Worm (Caenorhabditis elegans) whole organism, late embryonic: ENCODE measurements around the gene pak-2.

Source experiments
- K09A11.1 ChIP-seq: sonication (generic microtip); optimal IDR thresholded peaks from 2 replicates; lab custom pipeline; 2017; ENCODE audit warnings: antibody characterized with exemption, mild to moderate bottlenecking, missing genetic modification characterization, missing compliant biosample characterization; ENCODE audit not compliant: insufficient read depth
- T23F11.4 ChIP-seq: fragments of 200-800 bp; sonication (Bioruptor generic); optimal IDR thresholded peaks from 2 replicates; lab custom pipeline; 2018; ENCODE audit warnings: mild to moderate bottlenecking, missing genetic modification characterization, missing compliant biosample characterization
- Y22D7AL.16 ChIP-seq: sonication (generic microtip); optimal IDR thresholded peaks from 2 replicates; lab custom pipeline; 2016; ENCODE audit warnings: missing genetic modification characterization, missing compliant biosample characterization
- ceh-14 ChIP-seq: sonication (generic microtip); optimal IDR thresholded peaks from 2 replicates; lab custom pipeline; 2016; ENCODE audit warnings: missing genotype, missing genetic modification characterization, missing compliant biosample characterization
- ceh-18 ChIP-seq: sonication (generic microtip); optimal IDR thresholded peaks from 2 replicates; lab custom pipeline; 2016; ENCODE audit warnings: missing genetic modification characterization, missing compliant biosample characterization
- ceh-2 ChIP-seq: sonication (generic microtip); optimal IDR thresholded peaks from 2 replicates; lab custom pipeline; 2016; ENCODE audit warnings: missing genotype, missing genetic modification characterization, missing compliant biosample characterization
- ceh-22 ChIP-seq: sonication (generic microtip); optimal IDR thresholded peaks from 2 replicates; lab custom pipeline; 2017; ENCODE audit warnings: missing biosample characterization, missing genetic modification characterization
- ceh-24 ChIP-seq: sonication (generic microtip); optimal IDR thresholded peaks from 2 replicates; lab custom pipeline; 2016; ENCODE audit warnings: mild to moderate bottlenecking, missing genetic modification characterization, missing compliant biosample characterization
- ceh-31 ChIP-seq: sonication (generic microtip); optimal IDR thresholded peaks from 2 replicates; lab custom pipeline; 2016; ENCODE audit warnings: missing genetic modification characterization, missing compliant biosample characterization
- ceh-45 ChIP-seq: fragments of 200-800 bp; sonication (Bioruptor generic); IDR thresholded peaks from 2 replicates; pipeline ENCODE4 v1.3.6; 2022; ENCODE audit warnings: missing genetic modification reagents, missing genetic modification characterization, missing compliant biosample characterization
- ceh-6 ChIP-seq: fragments of 200-800 bp; sonication (Bioruptor generic); optimal IDR thresholded peaks from 2 replicates; lab custom pipeline; 2018; ENCODE audit warnings: mild to moderate bottlenecking, missing genetic modification characterization, missing compliant biosample characterization
- che-1 ChIP-seq: sonication (generic microtip); optimal IDR thresholded peaks from 2 replicates; lab custom pipeline; 2016; ENCODE audit warnings: mild to moderate bottlenecking, missing genetic modification characterization, missing compliant biosample characterization
- dmd-4 ChIP-seq: sonication (generic microtip); optimal IDR thresholded peaks from 2 replicates; lab custom pipeline; 2016; ENCODE audit warnings: borderline replicate concordance, missing genetic modification characterization, missing compliant biosample characterization
- dve-1 ChIP-seq: sonication (generic microtip); optimal IDR thresholded peaks from 2 replicates; lab custom pipeline; 2017; ENCODE audit warnings: antibody characterized with exemption, mild to moderate bottlenecking, missing genetic modification characterization, missing compliant biosample characterization
- elt-2 ChIP-seq: sonication (generic microtip); optimal IDR thresholded peaks from 2 replicates; lab custom pipeline; 2016; ENCODE audit warnings: missing genetic modification reagents, missing genetic modification characterization, missing compliant biosample characterization
- fkh-6 ChIP-seq: sonication (generic microtip); optimal IDR thresholded peaks from 2 replicates; lab custom pipeline; 2016; ENCODE audit warnings: missing genetic modification characterization, missing compliant biosample characterization
- gmeb-2 ChIP-seq: sonication (generic microtip); optimal IDR thresholded peaks from 2 replicates; lab custom pipeline; 2016; ENCODE audit warnings: missing genetic modification characterization, inconsistent platforms, missing compliant biosample characterization
- hlh-15 ChIP-seq: sonication (generic microtip); optimal IDR thresholded peaks from 2 replicates; lab custom pipeline; 2016; ENCODE audit warnings: missing genetic modification characterization, missing compliant biosample characterization
- hlh-6 ChIP-seq: sonication (generic microtip); optimal IDR thresholded peaks from 2 replicates; lab custom pipeline; 2016; ENCODE audit warnings: missing genotype, missing genetic modification characterization, missing compliant biosample characterization
- hlh-8 ChIP-seq: sonication (generic microtip); optimal IDR thresholded peaks from 2 replicates; lab custom pipeline; 2016; ENCODE audit warnings: missing genotype, missing genetic modification characterization, missing compliant biosample characterization
- lim-6 ChIP-seq: sonication (generic microtip); optimal IDR thresholded peaks from 2 replicates; lab custom pipeline; 2016; ENCODE audit warnings: missing genetic modification characterization, missing compliant biosample characterization
- lin-11 ChIP-seq: fragments of 200-800 bp; sonication (Bioruptor generic); optimal IDR thresholded peaks from 2 replicates; lab custom pipeline; 2018; ENCODE audit warnings: mild to moderate bottlenecking, missing genetic modification characterization, missing compliant biosample characterization
- nfya-1 ChIP-seq: sonication (generic microtip); optimal IDR thresholded peaks from 2 replicates; lab custom pipeline; 2017; ENCODE audit warnings: missing genetic modification characterization, mild to moderate bottlenecking, missing compliant biosample characterization, antibody characterized with exemption, moderate library complexity
- nhr-11 ChIP-seq: fragments of 150-350 bp; optimal IDR thresholded peaks from 2 replicates; lab custom pipeline; 2014; ENCODE audit warnings: missing biosample characterization, missing genetic modification characterization
- odd-2 ChIP-seq: sonication (generic microtip); optimal IDR thresholded peaks from 2 replicates; lab custom pipeline; 2017; ENCODE audit warnings: antibody characterized with exemption, mild to moderate bottlenecking, missing genetic modification characterization, missing compliant biosample characterization
- pag-3 ChIP-seq: sonication (generic microtip); optimal IDR thresholded peaks from 2 replicates; lab custom pipeline; 2016; ENCODE audit warnings: missing compliant biosample characterization, missing genetic modification characterization, borderline replicate concordance
- pat-9 ChIP-seq: fragments of 200-800 bp; sonication (Bioruptor generic); optimal IDR thresholded peaks from 2 replicates; lab custom pipeline; 2018; ENCODE audit warnings: mild to moderate bottlenecking, missing genetic modification characterization, moderate library complexity, missing compliant biosample characterization
- pax-1 ChIP-seq: fragments of 150-350 bp; optimal IDR thresholded peaks from 2 replicates; lab custom pipeline; 2014; ENCODE audit warnings: missing biosample characterization, missing genetic modification characterization
- pha-4 ChIP-seq: fragments of 150-350 bp; optimal IDR thresholded peaks from 2 replicates; lab custom pipeline; 2018; ENCODE audit warnings: missing biosample characterization, missing genetic modification reagents, missing genetic modification characterization
- pros-1 ChIP-seq: fragments of 150-350 bp; optimal IDR thresholded peaks from 2 replicates; lab custom pipeline; 2014; ENCODE audit warnings: missing biosample characterization, missing genetic modification reagents, missing genetic modification characterization
- ref-2 ChIP-seq: sonication (generic microtip); optimal IDR thresholded peaks from 2 replicates; lab custom pipeline; 2016; ENCODE audit warnings: missing genetic modification characterization, missing compliant biosample characterization
- sox-2 ChIP-seq: fragments of 200-800 bp; sonication (Bioruptor generic); IDR thresholded peaks from 2 replicates; pipeline ENCODE4 v1.3.6; 2022; ENCODE audit warnings: missing genetic modification reagents, missing genetic modification characterization, missing compliant biosample characterization
- sox-4 ChIP-seq: sonication (generic microtip); optimal IDR thresholded peaks from 2 replicates; lab custom pipeline; 2017; ENCODE audit warnings: mild to moderate bottlenecking, missing genetic modification characterization, inconsistent platforms, missing compliant biosample characterization
- syd-9 ChIP-seq: sonication (generic microtip); optimal IDR thresholded peaks from 2 replicates; lab custom pipeline; 2016; ENCODE audit warnings: mild to moderate bottlenecking, missing genetic modification characterization, moderate library complexity, missing compliant biosample characterization
- tbx-2 ChIP-seq: sonication (generic microtip); optimal IDR thresholded peaks from 2 replicates; lab custom pipeline; 2016; ENCODE audit warnings: missing genetic modification characterization, missing compliant biosample characterization
- unc-3 ChIP-seq, 2 experiments: fragments of 200-800 bp in 1 of 2; sonication (Bioruptor generic) in 1 of 2; sonication (generic microtip) in 1 of 2; conservative IDR thresholded peaks in 1 of 2; optimal IDR thresholded peaks in 1 of 2; 2 replicates each; pipeline versions ENCODE4 v1.3.6 to Lab custom; 2016 to 2022; ENCODE audit warnings: missing compliant biosample characterization in 2 of 2, missing genetic modification characterization in 2 of 2, missing genetic modification reagents in 1 of 2
- unc-42 ChIP-seq: sonication (generic microtip); optimal IDR thresholded peaks from 2 replicates; lab custom pipeline; 2016; ENCODE audit warnings: missing genotype, missing genetic modification characterization, missing compliant biosample characterization
- unc-55 ChIP-seq: sonication (generic microtip); optimal IDR thresholded peaks from 2 replicates; lab custom pipeline; 2017; ENCODE audit warnings: missing biosample characterization, missing genetic modification reagents, missing genetic modification characterization
- unc-86 ChIP-seq: sonication (generic microtip); optimal IDR thresholded peaks from 2 replicates; lab custom pipeline; 2016; ENCODE audit warnings: missing genetic modification characterization, missing compliant biosample characterization
- zip-5 ChIP-seq: sonication (generic microtip); optimal IDR thresholded peaks from 2 replicates; lab custom pipeline; 2016; ENCODE audit warnings: missing genetic modification characterization, missing compliant biosample characterization
- ztf-16 ChIP-seq: sonication (generic microtip); optimal IDR thresholded peaks from 2 replicates; lab custom pipeline; 2017; ENCODE audit warnings: missing genetic modification characterization, missing compliant biosample characterization

The pak-2 gene

ce11 chrV:11059180-11059579, 20.0 kb upstream of the pak-2 start, which contains the start of gene T04C12.1:
T04C12.1 (minus strand) TSS chrV:11059269.
- no peak for TF ChIP-seq unc-3 (GFP tag; conservative IDR thresholded peaks at IDR 0.05; lab: Robert Waterston, UW)
- TF ChIP-seq unc-3 (tag; optimal IDR thresholded peaks at IDR 0.05; lab: Kevin White, UChicago) = no peak
- TF ChIP-seq elt-2 (tag; lab: Kevin White, UChicago) = peak; percentile 45
- no peak for TF ChIP-seq hlh-8 (tag; lab: Kevin White, UChicago)

- TF ChIP-seq nhr-11 = no peak
- no peak for TF ChIP-seq K09A11.1 (tag; lab: Kevin White, UChicago)
- no peak for TF ChIP-seq hlh-15 (tag; lab: Kevin White, UChicago)
- TF ChIP-seq pax-1 (tag; lab: Kevin White, UChicago) = no peak
- no peak for TF ChIP-seq tbx-2 (tag; lab: Kevin White, UChicago)
- no peak for TF ChIP-seq dmd-4
- TF ChIP-seq T23F11.4 (GFP tag; lab: Kevin White, UChicago) = no peak
- no peak for TF ChIP-seq Y22D7AL.16 (tag; lab: Kevin White, UChicago)
- no peak for TF ChIP-seq gmeb-2
- TF ChIP-seq sox-2 = no peak
- no peak for TF ChIP-seq ceh-14
- no peak for TF ChIP-seq ceh-2
- TF ChIP-seq ceh-22 (tag; lab: Kevin White, UChicago) = no peak
Observed at ce11 chrV:11057043-11057442, 17.8 kb upstream of the pak-2 start, which contains the start of gene srh-75. srh-75 (minus strand) TSS chrV:11057143.

- TF ChIP-seq unc-86 (tag; lab: Kevin White, UChicago) (no peak), elt-2 (tag; lab: Kevin White, UChicago) (no peak), ceh-6 (GFP tag; lab: Kevin White, UChicago) (no peak), hlh-8 (tag; lab: Kevin White, UChicago) (no peak), lim-6 (tag; lab: Kevin White, UChicago) (no peak), gmeb-2 (no peak), ztf-16 (tag; lab: Kevin White, UChicago) (no peak), unc-42 (tag; lab: Kevin White, UChicago) (no peak), ceh-24 (no peak), pros-1 (no peak), sox-2 (no peak), ref-2 (tag; lab: Kevin White, UChicago) (no peak), nhr-11 (no peak), fkh-6 (tag; lab: Kevin White, UChicago) (no peak), hlh-6 (no peak), sox-4 (tag; lab: Kevin White, UChicago) (no peak), nfya-1 (no peak), tbx-2 (tag; lab: Kevin White, UChicago) (no peak)
Observed at ce11 chrV:11056484-11056883, 17.3 kb upstream of the pak-2 start.

ce11 chrV:11053827-11054226, 14.6 kb upstream of the pak-2 start, which contains the start of gene T04C12.7:
T04C12.7 (plus strand) TSS chrV:11054127.
- no peak for TF ChIP-seq unc-55 (GFP tag; lab: Kevin White, UChicago)
- no peak for TF ChIP-seq lin-11
- no peak for TF ChIP-seq unc-86 (tag; lab: Kevin White, UChicago)
- TF ChIP-seq hlh-15 (tag; lab: Kevin White, UChicago) = no peak
- TF ChIP-seq zip-5 (tag; lab: Kevin White, UChicago) = no peak
- no peak for TF ChIP-seq syd-9
- TF ChIP-seq sox-4 (tag; lab: Kevin White, UChicago) = no peak
- no peak for TF ChIP-seq ceh-31 (tag; lab: Kevin White, UChicago)
- TF ChIP-seq pat-9 (tag; lab: Kevin White, UChicago) = no peak
- TF ChIP-seq odd-2 (tag; lab: Kevin White, UChicago) = no peak
- no peak for TF ChIP-seq pha-4 (tag; lab: Kevin White, UChicago)
- TF ChIP-seq ztf-16 (tag; lab: Kevin White, UChicago) = no peak
- TF ChIP-seq dve-1 (tag; lab: Kevin White, UChicago) = no peak
- no peak for TF ChIP-seq ceh-24
- TF ChIP-seq lim-6 (tag; lab: Kevin White, UChicago) = no peak
- TF ChIP-seq che-1 (tag; lab: Kevin White, UChicago) = no peak
- TF ChIP-seq ceh-18 (tag; lab: Kevin White, UChicago) = no peak
- TF ChIP-seq pag-3 = no peak
- TF ChIP-seq ceh-45 = no peak
